Fruit fly (Drosophila melanogaster): ENCODE measurements around the gene Ptp61F.

Ptp61F gene

DNA sequence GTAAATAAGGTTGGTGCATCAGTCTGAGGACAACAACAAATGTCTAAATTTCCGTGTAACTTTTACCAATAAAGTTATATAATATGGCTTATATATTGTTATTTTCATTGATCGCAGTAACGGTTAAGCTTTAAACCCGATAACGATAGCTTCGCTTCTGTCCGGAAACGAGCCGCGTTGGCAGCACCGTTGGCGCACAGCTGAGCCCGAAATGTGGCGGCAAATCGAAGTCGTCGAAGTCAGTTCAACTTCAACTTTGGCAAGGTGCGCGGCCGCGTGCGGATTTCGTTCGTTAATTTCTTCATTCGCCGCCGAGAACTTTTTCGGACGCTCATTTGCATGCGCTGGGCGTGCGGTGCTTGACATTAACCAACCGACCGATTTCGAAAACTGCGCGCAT is 156.8 kb downstream of the Ptp61F start, which contains the start of gene Myo61F (continued):
- no peak for TF ChIP-seq Eip74EF (GFP tag; optimal IDR thresholded peaks at IDR 0.05)
- peak; percentile 16; the same call in 1 of the 3 replicates for TF ChIP-seq row (GFP tag; IDR thresholded peaks at IDR 0.05)
- TF ChIP-seq Lpt (GFP tag; optimal IDR thresholded peaks at IDR 0.05), result no peak
- no peak for TF ChIP-seq ro (GFP tag; IDR thresholded peaks at IDR 0.05)
- TF ChIP-seq dati (GFP tag; IDR thresholded peaks at IDR 0.05), result no peak
- no peak for TF ChIP-seq Oaz (GFP tag; IDR thresholded peaks at IDR 0.05)
- TF ChIP-seq CG7786 (GFP tag; optimal IDR thresholded peaks at IDR 0.05), result no peak
- no peak for TF ChIP-seq CG3281 (GFP tag; optimal IDR thresholded peaks at IDR 0.05)
- TF ChIP-seq Dfd (GFP tag; optimal IDR thresholded peaks at IDR 0.05), result no peak
- TF ChIP-seq CG6683 (GFP tag; optimal IDR thresholded peaks at IDR 0.05), result no peak
- TF ChIP-seq chinmo (GFP tag; IDR thresholded peaks at IDR 0.05; ENCODE audit: partially characterized antibody), result peak; percentile 51; the same call in 1 of the 4 replicates
- peak; percentile 64; the same call in 1 of the 2 replicates for TF ChIP-seq bbx (GFP tag; IDR thresholded peaks at IDR 0.05; ENCODE audit: partially characterized antibody)
- no peak for TF ChIP-seq D19A (tag; optimal IDR thresholded peaks at IDR 0.05)
- no peak for TF ChIP-seq twi (tag; optimal IDR thresholded peaks at IDR 0.05)
- no peak for TF ChIP-seq CG6272 (GFP tag; IDR thresholded peaks at IDR 0.05)
- TF ChIP-seq CG18599 (GFP tag; optimal IDR thresholded peaks at IDR 0.05), result no peak
- TF ChIP-seq HmgZ (tag; optimal IDR thresholded peaks at IDR 0.05), result peak; percentile 27

DNA sequence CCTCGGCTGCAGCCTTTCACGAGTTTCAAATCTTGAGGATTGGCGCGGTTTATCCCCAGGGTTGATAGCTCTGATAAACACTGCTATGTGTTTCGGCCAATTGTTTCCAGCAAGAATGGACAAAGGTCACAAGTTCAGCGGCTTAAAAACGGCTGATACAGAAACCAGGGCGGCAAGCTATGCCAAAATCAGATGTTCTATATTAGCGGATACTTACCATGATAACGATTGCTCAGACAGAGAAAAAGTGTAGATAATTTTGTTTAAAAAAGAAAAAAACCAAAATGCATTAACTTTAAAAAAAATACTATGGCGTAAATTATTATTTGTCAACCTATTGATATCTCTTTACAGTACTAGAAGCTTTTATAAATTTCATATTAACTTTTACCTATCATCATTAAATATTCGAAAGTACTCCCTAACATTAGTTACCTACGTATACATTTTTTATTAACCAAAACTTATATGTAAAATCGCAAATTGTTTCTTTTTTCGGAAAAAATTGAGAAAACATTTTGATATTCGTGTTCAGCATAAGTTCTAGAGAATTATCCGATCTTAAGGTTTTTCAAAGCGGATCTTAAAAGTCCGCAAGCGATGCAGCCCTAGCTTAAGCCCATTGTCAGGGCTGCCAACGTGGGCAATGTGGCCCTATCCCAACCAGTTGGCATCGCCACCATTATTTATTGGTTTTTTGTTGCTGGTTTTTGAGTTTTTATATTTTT is 161.9 kb downstream of the Ptp61F start, which contains the start of the genes sturkopf and Herc4:
Gene sturkopf, minus strand, starts transcription at position 339 of the 728 bp plus-strand sequence.
Gene Herc4, plus strand, starts transcription at position 658 of the 728 bp plus-strand sequence.
- TF ChIP-seq CHES-1-like (GFP tag; optimal IDR thresholded peaks at IDR 0.05) (peak; percentile 74), Lim3 (GFP tag; IDR thresholded peaks at IDR 0.05) (no peak), dmrt99B (tag; optimal IDR thresholded peaks at IDR 0.05) (no peak), dpn (GFP tag; optimal IDR thresholded peaks at IDR 0.05) (peak; percentile 70 to 90), emc (GFP tag; optimal IDR thresholded peaks at IDR 0.05) (no peak), CG10147 (GFP tag; optimal IDR thresholded peaks at IDR 0.05) (peak; percentile 55), MTF-1 (GFP tag; optimal IDR thresholded peaks at IDR 0.05; ENCODE audit: borderline replicate concordance) (no peak), Spps (tag; optimal IDR thresholded peaks at IDR 0.05) (no peak), crp (GFP tag; optimal IDR thresholded peaks at IDR 0.05) (peak; percentile 34 to 82), ap (GFP tag; IDR thresholded peaks at IDR 0.05) (0 out of 2 replicates have a peak, but pooled peaks have one; percentile 21), CG15269 (tag; optimal IDR thresholded peaks at IDR 0.05) (peak; percentile 77), CG8359 (GFP tag; optimal IDR thresholded peaks at IDR 0.05; ENCODE audit: borderline replicate concordance) (no peak), CG34422 (GFP tag; IDR thresholded peaks at IDR 0.05) (peak; percentile 7; the same call in 1 of the 3 replicates), Xrp1 (GFP tag; IDR thresholded peaks at IDR 0.05) (0 out of 2 replicates have a peak, but pooled peaks have one; percentile 46), Sry-δ (GFP tag; optimal IDR thresholded peaks at IDR 0.05) (peak; percentile 58), CG16813 (GFP tag; IDR thresholded peaks at IDR 0.05; ENCODE audit: partially characterized antibody) (no peak), onecut (GFP tag; IDR thresholded peaks at IDR 0.05) (peak; percentile 87), CG10565 (GFP tag; optimal IDR thresholded peaks at IDR 0.05) (no peak), vnd (GFP tag; IDR thresholded peaks at IDR 0.05; ENCODE audit: partially characterized antibody) (no peak), eyg (GFP tag; optimal IDR thresholded peaks at IDR 0.05) (peak; percentile 62), CG10321 (GFP tag; IDR thresholded peaks at IDR 0.05) (no peak), CG8089 (GFP tag; optimal IDR thresholded peaks at IDR 0.05) (peak; percentile 39), CG7839 (tag; optimal IDR thresholded peaks at IDR 0.05) (peak; percentile 77), CG3281 (GFP tag; optimal IDR thresholded peaks at IDR 0.05) (peak; percentile 68), sr (GFP tag; IDR thresholded peaks at IDR 0.05) (no peak), jumu (GFP tag; optimal IDR thresholded peaks at IDR 0.05) (peak; percentile 84), br (optimal IDR thresholded peaks at IDR 0.05) (no peak), al (GFP tag; IDR thresholded peaks at IDR 0.05) (peak; percentile 24), NC2β (GFP tag; optimal IDR thresholded peaks at IDR 0.05) (peak; percentile 54), Meics (GFP tag; optimal IDR thresholded peaks at IDR 0.05) (peak; percentile 79), fru (optimal IDR thresholded peaks at IDR 0.05) (no peak), CG2120 (GFP tag; optimal IDR thresholded peaks at IDR 0.05) (peak; percentile 87), CG1832 (GFP tag; optimal IDR thresholded peaks at IDR 0.05) (no peak)

Data from whole organism, embryonic.